Worm (Caenorhabditis elegans) whole organism, L3 larva: ENCODE data around the gene C18A3.3.

Source experiments
- egl-27 ChIP-seq: sonication (generic microtip); optimal IDR thresholded peaks from 4 replicates; lab custom pipeline; 2017; ENCODE audit warnings: missing biosample characterization, missing genetic modification reagents, missing genetic modification characterization
- fkh-10 ChIP-seq: sonication (generic microtip); optimal IDR thresholded peaks from 2 replicates; lab custom pipeline; 2017; ENCODE audit warnings: missing biosample characterization, missing genetic modification reagents, missing genetic modification characterization
- jun-1 ChIP-seq: fragments of 150-350 bp; optimal IDR thresholded peaks from 2 replicates; lab custom pipeline; 2014; ENCODE audit warnings: missing biosample characterization, missing genetic modification reagents, missing genetic modification characterization
- nhr-76 ChIP-seq: fragments of 150-350 bp; sonication (generic microtip); optimal IDR thresholded peaks from 5 replicates; lab custom pipeline; 2014; ENCODE audit warnings: missing biosample characterization, missing genetic modification characterization
- nhr-77 ChIP-seq: fragments of 150-350 bp; optimal IDR thresholded peaks from 2 replicates; lab custom pipeline; 2014; ENCODE audit warnings: missing biosample characterization, missing genetic modification characterization
- pha-4 ChIP-seq: fragments of 150-350 bp; optimal IDR thresholded peaks from 2 replicates; lab custom pipeline; 2014; ENCODE audit warnings: missing biosample characterization, missing genetic modification reagents, missing genetic modification characterization
- sea-2 ChIP-seq: fragments of 150-350 bp; sonication (generic microtip); optimal IDR thresholded peaks from 4 replicates; lab custom pipeline; 2014; ENCODE audit warnings: missing biosample characterization, missing genetic modification reagents, missing genetic modification characterization
- unc-62 ChIP-seq: fragments of 150-350 bp; sonication (generic microtip); optimal IDR thresholded peaks from 4 replicates; lab custom pipeline; 2014; ENCODE audit warnings: missing biosample characterization, missing genetic modification reagents, missing genetic modification characterization
- ztf-11 ChIP-seq: fragments of 150-350 bp; optimal IDR thresholded peaks from 2 replicates; lab custom pipeline; 2014; ENCODE audit warnings: missing biosample characterization, missing genetic modification characterization

DNA sequence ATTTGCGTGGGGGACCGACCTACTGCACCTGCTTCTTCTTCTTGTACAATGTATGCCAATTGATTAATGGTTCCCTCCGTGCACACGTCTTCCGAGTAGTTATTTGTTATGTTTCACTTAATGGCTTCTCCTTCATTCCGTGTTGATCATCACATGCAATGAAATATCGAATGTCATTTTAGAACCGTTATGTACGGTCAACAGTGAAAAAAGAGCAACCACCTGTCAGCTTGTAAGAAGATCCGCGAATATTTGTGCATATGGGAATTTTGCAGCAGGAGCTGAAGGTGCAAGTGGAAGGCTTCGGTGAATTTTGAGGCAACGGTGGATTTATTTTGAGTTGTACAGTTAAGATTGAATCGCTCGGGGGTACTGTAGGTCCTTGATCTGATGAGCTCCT is 20.5 kb downstream of the C18A3.3 start:
- TF ChIP-seq sea-2 (GFP tag; lab: Kevin White, UChicago) (no peak), fkh-10 (no peak), egl-27 (tag; lab: Kevin White, UChicago) (no peak), ztf-11 (tag; lab: Kevin White, UChicago) (no peak), jun-1 (tag; lab: Kevin White, UChicago) (no peak), unc-62 (GFP tag; lab: Kevin White, UChicago) (no peak), nhr-77 (tag; lab: Kevin White, UChicago) (no peak), nhr-76 (tag; lab: Kevin White, UChicago) (no peak), pha-4 (tag; lab: Kevin White, UChicago) (no peak)
